Worm (Caenorhabditis elegans) whole organism, L2 larva: ENCODE results near the gene gst-35.

Experiments
- C34F6.9 ChIP-seq: fragments of 150-350 bp; optimal IDR thresholded peaks from 2 replicates; lab custom pipeline; 2014; ENCODE audit warnings: missing biosample characterization, missing genetic modification characterization
- F13H6.1 ChIP-seq: sonication (generic microtip); optimal IDR thresholded peaks from 2 replicates; lab custom pipeline; 2016; ENCODE audit warnings: missing genetic modification characterization, missing compliant biosample characterization
- R02D3.7 ChIP-seq: fragments of 150-350 bp; optimal IDR thresholded peaks from 2 replicates; lab custom pipeline; 2014; ENCODE audit warnings: missing biosample characterization, missing genetic modification characterization
- Y55F3AM.14 ChIP-seq: fragments of 200-800 bp; sonication (Bioruptor generic); optimal IDR thresholded peaks from 2 replicates; lab custom pipeline; 2018; ENCODE audit warnings: mild to moderate bottlenecking, missing genetic modification characterization, missing compliant biosample characterization
- ZK546.5 ChIP-seq: sonication (generic microtip); optimal IDR thresholded peaks from 2 replicates; lab custom pipeline; 2017; ENCODE audit warnings: missing biosample characterization, missing genetic modification characterization
- alr-1 ChIP-seq: fragments of 150-350 bp; optimal IDR thresholded peaks from 2 replicates; lab custom pipeline; 2014; ENCODE audit warnings: missing biosample characterization, missing genetic modification characterization
- aly-2 ChIP-seq: fragments of 150-350 bp; optimal IDR thresholded peaks from 2 replicates; lab custom pipeline; 2014; ENCODE audit warnings: missing biosample characterization, missing genetic modification characterization
- ceh-82 ChIP-seq: fragments of 150-350 bp; optimal IDR thresholded peaks from 2 replicates; lab custom pipeline; 2014; ENCODE audit warnings: missing biosample characterization, missing genetic modification characterization
- crh-2 ChIP-seq: sonication (generic microtip); optimal IDR thresholded peaks from 2 replicates; lab custom pipeline; 2017; ENCODE audit warnings: missing biosample characterization, missing genetic modification characterization
- egl-27 ChIP-seq: sonication (generic microtip); optimal IDR thresholded peaks from 3 replicates; lab custom pipeline; 2017; ENCODE audit warnings: missing biosample characterization, missing genetic modification reagents, missing genetic modification characterization
- elt-1 ChIP-seq: fragments of 150-350 bp; optimal IDR thresholded peaks from 2 replicates; lab custom pipeline; 2014; ENCODE audit warnings: missing biosample characterization, missing genetic modification characterization
- fos-1 ChIP-seq: fragments of 150-350 bp; optimal IDR thresholded peaks from 2 replicates; lab custom pipeline; 2014; ENCODE audit warnings: missing biosample characterization, missing genetic modification characterization
- gmeb-1 ChIP-seq: fragments of 150-350 bp; optimal IDR thresholded peaks from 2 replicates; lab custom pipeline; 2014; ENCODE audit warnings: missing biosample characterization, missing genetic modification characterization
- lin-11 ChIP-seq: fragments of 150-350 bp; sonication (generic microtip); optimal IDR thresholded peaks from 2 replicates; lab custom pipeline; 2014; ENCODE audit warnings: missing biosample characterization, missing genetic modification characterization, inconsistent platforms, mixed read lengths
- lin-13 ChIP-seq: fragments of 150-350 bp; optimal IDR thresholded peaks from 2 replicates; lab custom pipeline; 2014; ENCODE audit warnings: missing biosample characterization, missing genetic modification reagents, missing genetic modification characterization
- lin-39 ChIP-seq: fragments of 150-350 bp; optimal IDR thresholded peaks from 2 replicates; lab custom pipeline; 2014; ENCODE audit warnings: missing biosample characterization, missing genetic modification reagents, missing genetic modification characterization
- lsy-2 ChIP-seq, 2 experiments: fragments of 150-350 bp in 1 of 2; sonication (generic microtip) in 1 of 2; optimal IDR thresholded peaks; 2 replicates each; lab custom pipeline; 2014 to 2017; ENCODE audit warnings: missing biosample characterization in 2 of 2, missing genetic modification characterization in 2 of 2
- mab-5 ChIP-seq: fragments of 150-350 bp; optimal IDR thresholded peaks from 2 replicates; lab custom pipeline; 2014; ENCODE audit warnings: missing biosample characterization, missing genetic modification characterization
- mbf-1 ChIP-seq: sonication (generic microtip); optimal IDR thresholded peaks from 2 replicates; lab custom pipeline; 2017; ENCODE audit warnings: missing biosample characterization, missing genetic modification characterization
- mdl-1 ChIP-seq, 2 experiments: fragments of 150-350 bp in 1 of 2; sonication (generic microtip) in 1 of 2; optimal IDR thresholded peaks; 2 replicates each; lab custom pipeline; 2017; ENCODE audit warnings: missing biosample characterization in 2 of 2, missing genetic modification characterization in 2 of 2
- nhr-10 ChIP-seq: sonication (generic microtip); optimal IDR thresholded peaks from 2 replicates; lab custom pipeline; 2017; ENCODE audit warnings: missing biosample characterization, missing genetic modification characterization
- nhr-11 ChIP-seq: fragments of 150-350 bp; optimal IDR thresholded peaks from 2 replicates; lab custom pipeline; 2014; ENCODE audit warnings: missing biosample characterization, missing genetic modification characterization
- nhr-12 ChIP-seq: fragments of 150-350 bp; optimal IDR thresholded peaks from 2 replicates; lab custom pipeline; 2014; ENCODE audit warnings: missing biosample characterization, missing genetic modification characterization
- nhr-21 ChIP-seq: fragments of 150-350 bp; optimal IDR thresholded peaks from 2 replicates; lab custom pipeline; 2014; ENCODE audit warnings: missing biosample characterization, missing genetic modification characterization
- nhr-23 ChIP-seq: fragments of 150-350 bp; optimal IDR thresholded peaks from 2 replicates; lab custom pipeline; 2014; ENCODE audit warnings: missing biosample characterization, missing genetic modification reagents, missing genetic modification characterization
- nhr-237 ChIP-seq: fragments of 150-350 bp; optimal IDR thresholded peaks from 2 replicates; lab custom pipeline; 2014; ENCODE audit warnings: missing biosample characterization, missing genetic modification characterization
- nhr-25 ChIP-seq: fragments of 150-350 bp; sonication (generic microtip); optimal IDR thresholded peaks from 3 replicates; lab custom pipeline; 2014; ENCODE audit warnings: missing biosample characterization, missing genetic modification characterization
- nhr-6 ChIP-seq: fragments of 150-350 bp; optimal IDR thresholded peaks from 2 replicates; lab custom pipeline; 2014; ENCODE audit warnings: missing biosample characterization, missing genetic modification characterization
- nhr-77 ChIP-seq: fragments of 150-350 bp; optimal IDR thresholded peaks from 2 replicates; lab custom pipeline; 2014; ENCODE audit warnings: missing biosample characterization, missing genetic modification characterization
- peb-1 ChIP-seq: fragments of 150-350 bp; optimal IDR thresholded peaks from 2 replicates; lab custom pipeline; 2014; ENCODE audit warnings: missing biosample characterization, missing genetic modification characterization
- sma-3 ChIP-seq: sonication (generic microtip); optimal IDR thresholded peaks from 2 replicates; lab custom pipeline; 2016; ENCODE audit warnings: missing genetic modification reagents, missing genetic modification characterization, missing compliant biosample characterization
- sma-9 ChIP-seq, 2 experiments: fragments of 150-350 bp in 1 of 2; sonication (generic microtip) in 1 of 2; optimal IDR thresholded peaks; 2 replicates each; lab custom pipeline; 2014 to 2016; ENCODE audit warnings: missing genetic modification characterization in 2 of 2, mild to moderate bottlenecking in 1 of 2, missing biosample characterization in 1 of 2, missing compliant biosample characterization in 1 of 2, missing genetic modification reagents in 1 of 2, moderate library complexity in 1 of 2
- unc-39 ChIP-seq: fragments of 150-350 bp; optimal IDR thresholded peaks from 2 replicates; lab custom pipeline; 2014; ENCODE audit warnings: missing biosample characterization, missing genetic modification characterization
- unc-55 ChIP-seq: fragments of 150-350 bp; sonication (generic microtip); optimal IDR thresholded peaks from 3 replicates; lab custom pipeline; 2014; ENCODE audit warnings: missing biosample characterization, missing genetic modification reagents, missing genetic modification characterization
- unc-62 ChIP-seq: fragments of 150-350 bp; optimal IDR thresholded peaks from 2 replicates; lab custom pipeline; 2014; ENCODE audit warnings: missing biosample characterization, missing genetic modification reagents, missing genetic modification characterization
- ztf-1 ChIP-seq: fragments of 200-800 bp; sonication (Bioruptor generic); conservative IDR thresholded peaks from 2 replicates; pipeline ENCODE4 v1.3.6; 2022; ENCODE audit warnings: missing genetic modification characterization, missing compliant biosample characterization
- ztf-11 ChIP-seq: sonication (generic microtip); optimal IDR thresholded peaks from 2 replicates; lab custom pipeline; 2017; ENCODE audit warnings: missing biosample characterization, missing genetic modification characterization

gst-35 gene

DNA sequence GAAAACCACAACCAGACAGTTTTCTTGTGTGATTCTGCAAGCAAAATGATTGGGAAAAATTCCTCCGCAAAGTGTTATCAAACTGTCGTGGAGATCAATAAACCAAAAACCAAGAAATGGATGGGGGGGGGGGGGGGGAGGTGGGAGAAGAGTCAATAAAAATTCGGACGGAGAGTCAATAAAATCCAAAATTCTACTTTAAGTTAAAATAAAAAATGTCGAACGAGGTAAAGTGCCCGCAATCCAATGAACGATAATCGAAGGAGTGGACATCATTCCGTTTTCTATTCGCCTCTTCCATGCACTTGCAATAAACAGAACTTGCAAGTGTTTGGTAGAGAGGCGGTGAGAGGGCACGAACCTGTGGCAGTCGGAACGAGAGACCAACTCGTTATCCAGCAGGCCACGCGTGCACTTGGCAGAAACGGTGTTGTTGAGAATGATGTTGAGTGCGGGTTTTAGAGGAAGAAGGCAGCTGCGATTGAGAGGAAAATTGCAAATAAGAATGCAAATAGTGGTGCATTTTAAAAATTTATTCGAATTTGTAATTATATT, 19.4 kb downstream of the gst-35 start, which contains the start of gene gst-27 (continued):
- no peak for TF ChIP-seq nhr-6 (tag; lab: Kevin White, UChicago)
- TF ChIP-seq aly-2 (tag; lab: Kevin White, UChicago) = no peak
- peak; percentile 72 for TF ChIP-seq mab-5 (tag; lab: Kevin White, UChicago)
- peak; percentile 62 to 78 for TF ChIP-seq lsy-2 (tag; optimal IDR thresholded peaks at IDR 0.05; lab: Kevin White, UChicago)
- peak; percentile 92 for TF ChIP-seq crh-2 (tag; lab: Kevin White, UChicago)
- no peak for TF ChIP-seq alr-1 (tag; lab: Kevin White, UChicago)
- peak; percentile 29 to 48 for TF ChIP-seq mdl-1 (tag; optimal IDR thresholded peaks at IDR 0.05; lab: Kevin White, UChicago)
- peak; percentile 83 for TF ChIP-seq sma-9 (GFP tag; optimal IDR thresholded peaks at IDR 0.05; lab: Kevin White, UChicago)
- TF ChIP-seq sma-9 (tag; optimal IDR thresholded peaks at IDR 0.05; lab: Kevin White, UChicago) = no peak
- no peak for TF ChIP-seq peb-1 (tag; lab: Kevin White, UChicago)
- TF ChIP-seq elt-1 (tag; lab: Kevin White, UChicago) = no peak
- no peak for TF ChIP-seq mbf-1 (tag; lab: Kevin White, UChicago)
- no peak for TF ChIP-seq nhr-237
- TF ChIP-seq F13H6.1 (tag; lab: Kevin White, UChicago) = peak; percentile 70
- peak; percentile 86 for TF ChIP-seq lin-13 (GFP tag; lab: Kevin White, UChicago)
- no peak for TF ChIP-seq ztf-11 (tag; lab: Kevin White, UChicago)
- TF ChIP-seq nhr-11 = no peak
- no peak for TF ChIP-seq nhr-12 (tag; lab: Kevin White, UChicago)
- TF ChIP-seq sma-3 (GFP tag; lab: Kevin White, UChicago) = peak; percentile 82
- TF ChIP-seq lin-39 (tag; lab: Kevin White, UChicago) = no peak
- no peak for TF ChIP-seq unc-39 (tag; lab: Kevin White, UChicago)
- peak; percentile 69 for TF ChIP-seq lin-11
- TF ChIP-seq gmeb-1 (tag; lab: Kevin White, UChicago) = peak; percentile 75
- TF ChIP-seq R02D3.7 (tag; lab: Kevin White, UChicago) = no peak
- peak; percentile 82 for TF ChIP-seq Y55F3AM.14 (GFP tag; lab: Kevin White, UChicago)
- peak; percentile 81 for TF ChIP-seq nhr-21 (tag; lab: Kevin White, UChicago)
- no peak for TF ChIP-seq ZK546.5 (tag; lab: Kevin White, UChicago)
- no peak for TF ChIP-seq unc-62 (GFP tag; lab: Kevin White, UChicago)

DNA sequence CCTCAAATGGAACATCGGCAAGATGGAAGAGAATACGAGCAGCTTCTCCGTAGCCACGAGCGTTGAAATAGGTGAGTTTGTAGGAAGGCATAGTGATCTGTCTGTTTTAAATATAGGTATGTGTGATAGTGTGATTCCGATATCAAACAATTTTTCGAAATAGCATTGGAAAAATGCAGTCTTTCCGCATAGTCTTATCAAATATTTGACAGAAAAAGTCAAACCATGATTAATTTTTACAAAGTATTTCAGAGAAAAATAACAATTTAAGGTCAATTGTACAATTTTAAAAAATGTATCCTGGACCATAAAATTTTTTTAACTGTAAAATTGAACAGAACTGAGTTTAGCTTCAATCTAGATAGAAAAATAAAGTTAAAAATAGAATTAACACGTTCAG, 20.7 kb downstream of the gst-35 start, which contains the start of gene gst-26:
TSS of gene gst-26 (minus strand) at position 101 of the 400 bp plus-strand sequence.
- peak; percentile 25 for TF ChIP-seq fos-1
- TF ChIP-seq unc-55 (GFP tag; lab: Kevin White, UChicago) = no peak

DNA sequence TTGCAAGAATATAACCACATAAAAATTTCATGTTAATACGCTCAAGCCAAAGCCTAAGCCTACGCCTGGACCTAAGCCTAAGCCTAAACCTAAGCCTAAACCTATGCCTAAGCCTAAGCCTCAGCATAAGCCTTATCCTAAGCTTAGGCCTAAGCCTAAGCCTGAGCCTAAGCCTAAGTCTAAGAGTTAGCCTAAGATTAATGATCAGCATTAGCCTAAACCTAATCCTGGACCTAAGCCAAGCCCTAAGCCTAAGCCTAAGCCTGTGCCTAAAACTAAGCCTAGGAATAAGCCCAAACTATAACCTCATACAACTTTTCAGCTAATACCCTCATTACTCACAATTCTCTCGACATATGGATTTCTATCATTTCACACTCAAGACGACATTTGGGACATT, 26.8 kb downstream of the gst-35 start:
- TF ChIP-seq lin-39 (tag; lab: Kevin White, UChicago) (no peak), gmeb-1 (tag; lab: Kevin White, UChicago) (no peak), unc-39 (tag; lab: Kevin White, UChicago) (no peak), mdl-1 (tag; optimal IDR thresholded peaks at IDR 0.05; lab: Kevin White, UChicago) (no peak), sma-3 (GFP tag; lab: Kevin White, UChicago) (no peak), nhr-77 (tag; lab: Kevin White, UChicago) (no peak), ztf-1 (no peak), peb-1 (tag; lab: Kevin White, UChicago) (no peak), nhr-23 (tag; lab: Kevin White, UChicago) (no peak), nhr-10 (tag; lab: Kevin White, UChicago) (no peak), nhr-12 (tag; lab: Kevin White, UChicago) (no peak), elt-1 (tag; lab: Kevin White, UChicago) (no peak), C34F6.9 (tag; lab: Kevin White, UChicago) (no peak), mab-5 (tag; lab: Kevin White, UChicago) (no peak), nhr-25 (no peak), unc-62 (GFP tag; lab: Kevin White, UChicago) (no peak), nhr-6 (tag; lab: Kevin White, UChicago) (no peak), aly-2 (tag; lab: Kevin White, UChicago) (no peak), ceh-82 (no peak), egl-27 (tag; lab: Kevin White, UChicago) (no peak)
